Fruit fly (Drosophila melanogaster) whole organism, adult: ENCODE results near the gene CG8620.

Experiments
- CG11617 ChIP-seq: fragments of 200-800 bp; sonication (Bioruptor generic); optimal IDR thresholded peaks from 2 replicates; lab custom pipeline; 2017; ENCODE audit warnings: mild to moderate bottlenecking, missing biosample characterization, missing genetic modification reagents, missing genetic modification characterization
- CG12768 ChIP-seq: fragments of 200-800 bp; sonication (Bioruptor generic); optimal IDR thresholded peaks from 2 replicates; lab custom pipeline; 2017; ENCODE audit warnings: missing biosample characterization, missing genetic modification characterization, mild to moderate bottlenecking, moderate library complexity, missing genetic modification reagents
- CG14711 ChIP-seq: fragments of 200-800 bp; sonication (Bioruptor generic); optimal IDR thresholded peaks from 2 replicates; lab custom pipeline; 2018; ENCODE audit warnings: missing biosample characterization, mild to moderate bottlenecking, missing genetic modification characterization, moderate library complexity
- CG1620 ChIP-seq: fragments of 200-800 bp; sonication (Bioruptor generic); optimal IDR thresholded peaks from 2 replicates; lab custom pipeline; 2016; ENCODE audit warnings: missing biosample characterization, missing genetic modification characterization
- CG33017 ChIP-seq: fragments of 200-800 bp; sonication (Bioruptor generic); optimal IDR thresholded peaks from 2 replicates; lab custom pipeline; 2018; ENCODE audit warnings: missing biosample characterization, mild to moderate bottlenecking, missing genetic modification characterization, moderate library complexity
- CG5204 ChIP-seq: fragments of 200-800 bp; sonication (Bioruptor generic); optimal IDR thresholded peaks from 2 replicates; lab custom pipeline; 2016; ENCODE audit warnings: missing biosample characterization, missing genetic modification characterization
- CG7045 ChIP-seq: fragments of 200-800 bp; sonication (Bioruptor generic); optimal IDR thresholded peaks from 2 replicates; lab custom pipeline; 2017; ENCODE audit warnings: missing biosample characterization, mild to moderate bottlenecking, missing genetic modification characterization
- CG7101 ChIP-seq: fragments of 200-800 bp; sonication (Bioruptor generic); optimal IDR thresholded peaks from 2 replicates; lab custom pipeline; 2018; ENCODE audit warnings: missing biosample characterization, mild to moderate bottlenecking, missing genetic modification characterization, moderate library complexity
- Clk ChIP-seq: fragments of 200-800 bp; sonication (Bioruptor generic); optimal IDR thresholded peaks from 2 replicates; lab custom pipeline; 2017; ENCODE audit warnings: missing biosample characterization, missing genetic modification characterization
- Crg-1 ChIP-seq: fragments of 200-800 bp; sonication (Bioruptor generic); optimal IDR thresholded peaks from 2 replicates; lab custom pipeline; 2016; ENCODE audit warnings: missing biosample characterization, missing genetic modification characterization
- Hr96 ChIP-seq: fragments of 200-800 bp; sonication (Bioruptor generic); optimal IDR thresholded peaks from 2 replicates; lab custom pipeline; 2016; ENCODE audit warnings: missing biosample characterization, missing genetic modification characterization
- Mnt ChIP-seq: fragments of 200-800 bp; sonication (Bioruptor generic); optimal IDR thresholded peaks from 2 replicates; lab custom pipeline; 2016; ENCODE audit warnings: missing biosample characterization, mild to moderate bottlenecking, missing genetic modification characterization
- bab1 ChIP-seq: fragments of 200-800 bp; sonication (Bioruptor generic); optimal IDR thresholded peaks from 3 replicates; lab custom pipeline; 2019; ENCODE audit warnings: missing biosample characterization, mild to moderate bottlenecking, missing genetic modification characterization, moderate library complexity
- cic ChIP-seq: fragments of 200-800 bp; sonication (Bioruptor generic); optimal IDR thresholded peaks from 2 replicates; lab custom pipeline; 2017; ENCODE audit warnings: missing biosample characterization, mild to moderate bottlenecking, missing genetic modification characterization, moderate library complexity
- cnc ChIP-seq, 2 experiments: fragments of >200 bp; optimal IDR thresholded peaks; 2 replicates each; lab custom pipeline; 2017
- kay ChIP-seq: fragments of 200-800 bp; sonication (Bioruptor generic); peaks from one replicate; lab custom pipeline; 2016; ENCODE audit warnings: missing biosample characterization, missing genetic modification characterization, borderline replicate concordance
- ovo ChIP-seq: fragments of 200-800 bp; sonication (Bioruptor generic); optimal IDR thresholded peaks from 2 replicates; lab custom pipeline; 2016; ENCODE audit warnings: missing biosample characterization, missing genetic modification characterization
- pad ChIP-seq: fragments of 200-800 bp; sonication (Bioruptor generic); optimal IDR thresholded peaks from 3 replicates; lab custom pipeline; 2017; ENCODE audit warnings: missing biosample characterization, missing genetic modification characterization, mild to moderate bottlenecking, moderate library complexity, missing genetic modification reagents
- tj ChIP-seq: fragments of 200-800 bp; sonication (Bioruptor generic); optimal IDR thresholded peaks from 3 replicates; lab custom pipeline; 2017; ENCODE audit warnings: missing biosample characterization, mild to moderate bottlenecking, missing genetic modification characterization, moderate library complexity
- toe ChIP-seq: fragments of 200-800 bp; sonication (Bioruptor generic); optimal IDR thresholded peaks from 2 replicates; lab custom pipeline; 2016; ENCODE audit warnings: missing biosample characterization, missing genetic modification characterization

CG8620 gene

DNA sequence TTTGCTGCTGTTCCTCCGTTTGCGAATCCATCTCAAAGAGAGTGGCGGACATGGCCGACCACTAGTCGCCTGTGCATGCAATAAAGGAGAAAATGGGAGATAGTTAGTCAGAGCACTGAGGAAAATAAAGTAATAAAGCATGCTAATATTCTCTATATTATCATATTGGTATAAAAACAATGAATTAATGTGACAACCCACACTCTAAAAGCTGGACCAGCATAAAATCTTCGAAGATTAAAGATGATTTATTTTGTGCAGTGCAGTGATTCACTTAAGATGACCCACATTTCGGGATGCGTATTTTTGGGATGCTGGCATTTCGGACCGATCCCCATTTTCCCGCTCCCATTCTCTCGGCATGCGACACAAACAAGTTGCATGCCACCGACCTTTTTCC lies 10.1 kb upstream of the CG8620 start:
- TF ChIP-seq cic (GFP tag; lab: Kevin White, UChicago) (no peak), toe (no peak), pad (no peak)

DNA sequence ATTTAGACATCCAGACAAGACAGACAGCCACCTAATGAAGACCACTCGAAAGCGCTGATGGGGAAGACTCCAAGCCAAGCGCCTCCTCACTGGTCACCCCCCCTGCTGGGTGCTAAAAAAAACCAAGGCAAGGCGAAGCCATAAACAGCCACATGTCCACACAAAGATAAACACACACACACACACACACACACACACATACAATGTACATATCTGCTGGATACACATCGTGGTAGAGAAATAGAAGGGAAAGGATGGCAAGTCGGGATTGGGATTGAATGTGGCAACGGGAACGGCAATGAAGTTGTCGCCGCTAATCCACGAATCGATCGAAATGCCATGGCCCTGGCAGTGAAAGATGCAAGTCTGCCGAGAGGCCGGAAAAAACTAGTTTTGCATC lies 8.5 kb upstream of the CG8620 start:
- TF ChIP-seq ovo (GFP tag; lab: Kevin White, UChicago) (no peak), toe (no peak), CG11617 (GFP tag; lab: Kevin White, UChicago) (no peak), CG12768 (GFP tag; lab: Kevin White, UChicago) (no peak), Crg-1 (GFP tag; lab: Kevin White, UChicago) (no peak), kay (GFP tag; lab: Kevin White, UChicago) (no peak), tj (GFP tag; lab: Kevin White, UChicago) (no peak), cic (GFP tag; lab: Kevin White, UChicago) (no peak), bab1 (GFP tag; lab: Kevin White, UChicago) (no peak), CG33017 (tag; lab: Kevin White, UChicago) (no peak), Hr96 (no peak), Clk (GFP tag; lab: Kevin White, UChicago) (no peak), CG7101 (tag; lab: Kevin White, UChicago) (no peak), cnc (optimal IDR thresholded peaks at IDR 0.05; lab: Kevin White, UChicago) (no peak), CG5204 (GFP tag; lab: Kevin White, UChicago) (no peak)

DNA sequence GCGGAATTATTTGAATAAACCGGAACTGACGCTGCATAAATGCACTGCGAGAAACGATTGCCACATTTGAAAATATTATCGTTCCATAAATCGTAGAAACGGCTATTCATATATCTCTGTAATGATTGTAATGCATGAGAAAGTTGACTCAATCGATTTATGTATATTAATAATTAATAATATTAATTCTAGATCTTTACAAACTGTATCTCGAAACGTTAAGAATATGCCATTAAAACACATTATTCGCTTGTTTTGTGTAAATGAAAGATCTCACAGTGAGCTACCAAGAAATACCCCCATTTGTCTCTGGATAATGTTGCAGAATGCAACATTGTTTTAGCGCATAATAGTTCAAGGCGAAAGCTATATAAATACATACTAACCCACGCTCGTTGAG lies 8.1 kb upstream of the CG8620 start:
- no peak for TF ChIP-seq Mnt

DNA sequence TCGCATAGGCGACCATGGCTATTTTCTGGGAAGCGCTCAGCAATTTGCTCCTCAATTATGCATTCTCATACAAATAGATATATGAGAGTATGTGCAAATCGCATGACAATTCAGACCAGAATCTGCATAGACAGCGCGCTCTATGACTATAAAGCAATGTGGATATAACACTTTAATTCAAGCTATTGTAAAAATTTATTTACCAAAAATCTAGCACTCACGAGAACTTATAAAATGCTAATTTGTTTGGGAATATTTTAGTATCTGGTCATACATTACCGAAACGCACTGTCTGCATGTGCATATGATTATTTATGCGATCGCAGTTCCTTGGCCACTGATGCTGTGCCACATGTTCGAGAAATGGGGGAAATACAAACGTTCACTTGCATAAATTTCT lies 7.0 kb upstream of the CG8620 start:
- TF ChIP-seq tj (GFP tag; lab: Kevin White, UChicago) (no peak), Mnt (no peak), Crg-1 (GFP tag; lab: Kevin White, UChicago) (no peak), kay (GFP tag; lab: Kevin White, UChicago) (no peak), CG14711 (tag; lab: Kevin White, UChicago) (peak; percentile 27), CG7101 (tag; lab: Kevin White, UChicago) (no peak), CG5204 (GFP tag; lab: Kevin White, UChicago) (no peak)

DNA sequence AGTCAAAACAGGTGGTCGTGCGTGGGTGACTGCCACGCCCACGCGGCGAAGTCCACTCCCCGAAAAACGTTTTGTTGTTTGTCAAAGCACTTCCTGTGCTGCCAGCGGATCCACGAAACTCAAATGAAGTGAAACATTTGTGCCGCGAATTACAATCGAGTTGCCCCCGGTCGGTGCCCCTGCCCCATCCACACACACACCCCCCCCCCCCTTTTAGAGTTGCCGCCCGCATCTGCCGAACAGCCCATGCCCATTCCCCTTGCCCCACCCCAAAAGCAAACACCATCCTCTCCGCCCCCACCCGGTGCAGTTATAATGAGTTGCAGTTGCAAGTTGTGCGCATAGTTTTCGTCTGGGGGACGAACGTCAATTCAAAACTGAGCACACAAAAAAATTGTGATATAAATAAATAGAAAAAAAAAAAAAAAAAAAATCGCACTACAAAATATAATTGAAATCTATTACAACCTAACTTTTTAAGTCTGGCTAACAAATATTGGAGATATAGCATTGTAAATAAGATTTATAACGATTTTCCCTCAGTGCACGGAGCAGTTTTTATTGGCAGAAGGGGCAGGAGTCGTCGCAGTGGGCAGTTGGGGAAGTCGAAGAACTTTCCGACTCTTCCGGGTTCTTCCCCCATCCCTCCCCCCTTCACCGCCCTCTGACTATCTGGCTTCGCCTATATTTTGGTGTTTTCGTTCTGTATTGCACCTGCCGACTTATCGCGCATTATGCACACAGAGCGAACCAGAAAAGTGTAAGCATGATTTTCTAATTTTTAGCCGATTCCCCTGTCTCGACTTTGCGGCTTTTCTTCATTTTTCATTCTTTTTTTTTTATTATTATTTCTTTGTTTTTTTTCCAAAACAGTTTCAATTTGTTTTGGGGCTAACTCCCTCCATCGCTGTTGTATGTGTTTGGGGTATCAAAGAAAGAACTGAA lies 6.1 kb upstream of the CG8620 start:
- TF ChIP-seq tj (GFP tag; lab: Kevin White, UChicago) (no peak), Hr96 (no peak), CG7045 (GFP tag; lab: Kevin White, UChicago) (no peak), CG33017 (tag; lab: Kevin White, UChicago) (no peak), cic (GFP tag; lab: Kevin White, UChicago) (no peak), Mnt (no peak), Clk (GFP tag; lab: Kevin White, UChicago) (no peak)

DNA sequence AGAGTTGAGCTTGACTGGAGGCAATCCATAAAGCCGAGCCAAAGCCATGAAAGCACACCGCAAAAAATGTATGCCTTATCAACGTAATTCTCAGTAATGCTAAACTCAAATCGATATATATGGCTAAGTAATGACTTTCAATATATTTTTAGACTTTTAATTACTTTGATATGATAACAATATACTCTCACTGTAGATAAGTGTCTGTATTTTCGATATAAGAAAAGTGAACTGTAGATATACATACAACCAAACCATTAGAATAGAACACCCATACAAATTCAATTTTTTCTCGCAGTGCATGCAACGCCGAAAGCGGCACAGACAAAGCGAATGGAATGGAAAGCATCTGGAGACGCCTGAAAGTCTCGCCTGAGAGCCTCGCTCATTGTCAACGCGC lies 4.3 kb upstream of the CG8620 start:
- no peak for TF ChIP-seq Crg-1 (GFP tag; lab: Kevin White, UChicago)
- no peak for TF ChIP-seq ovo (GFP tag; lab: Kevin White, UChicago)
- no peak for TF ChIP-seq Hr96
- TF ChIP-seq CG14711 (tag; lab: Kevin White, UChicago) = no peak
- no peak for TF ChIP-seq cic (GFP tag; lab: Kevin White, UChicago)
- no peak for TF ChIP-seq pad
- no peak for TF ChIP-seq toe
- TF ChIP-seq CG5204 (GFP tag; lab: Kevin White, UChicago) = no peak
- no peak for TF ChIP-seq CG11617 (GFP tag; lab: Kevin White, UChicago)
- no peak for TF ChIP-seq CG7101 (tag; lab: Kevin White, UChicago)
- TF ChIP-seq CG33017 (tag; lab: Kevin White, UChicago) = no peak
- TF ChIP-seq cnc (optimal IDR thresholded peaks at IDR 0.05; lab: Kevin White, UChicago) = no peak

DNA sequence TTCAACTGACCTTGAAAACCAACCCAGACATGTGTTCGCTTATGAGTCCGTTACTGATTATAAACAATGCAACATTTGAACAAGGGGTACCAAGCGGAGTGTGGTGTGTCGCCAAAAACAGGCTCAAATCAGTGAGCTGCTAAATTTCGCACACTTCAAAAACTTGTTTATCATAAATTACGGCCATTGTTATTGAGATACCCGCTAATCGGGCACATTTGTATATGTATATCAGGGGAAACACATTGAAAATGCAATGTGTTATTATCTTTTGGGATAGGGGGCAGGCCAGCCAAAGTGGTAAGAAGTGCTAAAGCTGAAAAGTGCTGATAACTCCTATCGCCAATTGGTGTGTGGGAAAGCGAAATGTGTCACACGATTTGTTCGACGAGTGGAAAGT lies 3.6 kb upstream of the CG8620 start:
- TF ChIP-seq kay (GFP tag; lab: Kevin White, UChicago) (peak; percentile 26), cic (GFP tag; lab: Kevin White, UChicago) (no peak), CG1620 (GFP tag; lab: Kevin White, UChicago) (no peak)

DNA sequence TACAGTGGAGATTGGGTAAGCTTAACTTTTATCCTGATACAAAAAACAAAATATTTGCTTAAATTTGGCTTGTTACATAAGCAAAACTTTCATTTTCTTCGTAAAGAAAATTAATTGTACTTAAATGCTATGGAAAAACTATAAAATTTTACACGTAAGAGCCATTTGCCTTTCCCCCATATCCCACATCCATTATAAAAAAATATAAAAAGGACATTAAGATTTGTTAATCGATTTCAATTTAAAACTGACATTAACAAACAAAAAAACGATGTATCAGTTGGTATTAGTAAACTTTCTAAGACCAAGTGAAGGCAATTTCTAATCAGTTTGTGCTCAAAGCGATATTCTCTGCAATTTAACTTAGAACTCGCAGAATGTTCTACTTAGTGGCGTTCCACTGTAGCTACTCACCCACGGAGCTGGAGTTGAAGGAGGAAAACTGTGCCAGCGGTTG lies 2.3 kb upstream of the CG8620 start:
- TF ChIP-seq ovo (GFP tag; lab: Kevin White, UChicago) = no peak
- no peak for TF ChIP-seq cic (GFP tag; lab: Kevin White, UChicago)
- TF ChIP-seq tj (GFP tag; lab: Kevin White, UChicago) = no peak
- no peak for TF ChIP-seq kay (GFP tag; lab: Kevin White, UChicago)
- no peak for TF ChIP-seq Hr96
